Worm (Caenorhabditis elegans) whole organism, L2 larva: ENCODE measurements around the gene T25E12.14.

Experiments
- C34F6.9 ChIP-seq: fragments of 150-350 bp; optimal IDR thresholded peaks from 2 replicates; lab custom pipeline; 2014; ENCODE audit warnings: missing biosample characterization, missing genetic modification characterization
- F13H6.1 ChIP-seq: sonication (generic microtip); optimal IDR thresholded peaks from 2 replicates; lab custom pipeline; 2016; ENCODE audit warnings: missing genetic modification characterization, missing compliant biosample characterization
- R02D3.7 ChIP-seq: fragments of 150-350 bp; optimal IDR thresholded peaks from 2 replicates; lab custom pipeline; 2014; ENCODE audit warnings: missing biosample characterization, missing genetic modification characterization
- ZK546.5 ChIP-seq: sonication (generic microtip); optimal IDR thresholded peaks from 2 replicates; lab custom pipeline; 2017; ENCODE audit warnings: missing biosample characterization, missing genetic modification characterization
- alr-1 ChIP-seq: fragments of 150-350 bp; optimal IDR thresholded peaks from 2 replicates; lab custom pipeline; 2014; ENCODE audit warnings: missing biosample characterization, missing genetic modification characterization
- aly-2 ChIP-seq: fragments of 150-350 bp; optimal IDR thresholded peaks from 2 replicates; lab custom pipeline; 2014; ENCODE audit warnings: missing biosample characterization, missing genetic modification characterization
- blmp-1 ChIP-seq: sonication (generic microtip); optimal IDR thresholded peaks from 2 replicates; lab custom pipeline; 2017; ENCODE audit warnings: missing genetic modification characterization, mild to moderate bottlenecking, missing compliant biosample characterization, antibody characterized with exemption, moderate library complexity; ENCODE audit not compliant: insufficient read depth
- ceh-16 ChIP-seq: fragments of 150-350 bp; optimal IDR thresholded peaks from 2 replicates; lab custom pipeline; 2014; ENCODE audit warnings: missing biosample characterization, missing genetic modification characterization
- ceh-82 ChIP-seq: fragments of 150-350 bp; optimal IDR thresholded peaks from 2 replicates; lab custom pipeline; 2014; ENCODE audit warnings: missing biosample characterization, missing genetic modification characterization
- crh-2 ChIP-seq: sonication (generic microtip); optimal IDR thresholded peaks from 2 replicates; lab custom pipeline; 2017; ENCODE audit warnings: missing biosample characterization, missing genetic modification characterization
- dmd-4 ChIP-seq: sonication (generic microtip); optimal IDR thresholded peaks from 2 replicates; lab custom pipeline; 2017; ENCODE audit warnings: missing biosample characterization, missing genetic modification characterization
- elt-1 ChIP-seq: fragments of 150-350 bp; optimal IDR thresholded peaks from 2 replicates; lab custom pipeline; 2014; ENCODE audit warnings: missing biosample characterization, missing genetic modification characterization
- elt-3 ChIP-seq: sonication (generic microtip); optimal IDR thresholded peaks from 2 replicates; lab custom pipeline; 2017; ENCODE audit warnings: missing biosample characterization, missing genetic modification characterization
- lin-13 ChIP-seq: fragments of 150-350 bp; optimal IDR thresholded peaks from 2 replicates; lab custom pipeline; 2014; ENCODE audit warnings: missing biosample characterization, missing genetic modification reagents, missing genetic modification characterization
- lsy-2 ChIP-seq, 2 experiments: fragments of 150-350 bp in 1 of 2; sonication (generic microtip) in 1 of 2; optimal IDR thresholded peaks; 2 replicates each; lab custom pipeline; 2014 to 2017; ENCODE audit warnings: missing biosample characterization in 2 of 2, missing genetic modification characterization in 2 of 2
- mab-5 ChIP-seq: fragments of 150-350 bp; optimal IDR thresholded peaks from 2 replicates; lab custom pipeline; 2014; ENCODE audit warnings: missing biosample characterization, missing genetic modification characterization
- nhr-10 ChIP-seq: sonication (generic microtip); optimal IDR thresholded peaks from 2 replicates; lab custom pipeline; 2017; ENCODE audit warnings: missing biosample characterization, missing genetic modification characterization
- nhr-11 ChIP-seq: fragments of 150-350 bp; optimal IDR thresholded peaks from 2 replicates; lab custom pipeline; 2014; ENCODE audit warnings: missing biosample characterization, missing genetic modification characterization
- nhr-12 ChIP-seq: fragments of 150-350 bp; optimal IDR thresholded peaks from 2 replicates; lab custom pipeline; 2014; ENCODE audit warnings: missing biosample characterization, missing genetic modification characterization
- nhr-21 ChIP-seq: fragments of 150-350 bp; optimal IDR thresholded peaks from 2 replicates; lab custom pipeline; 2014; ENCODE audit warnings: missing biosample characterization, missing genetic modification characterization
- nhr-23 ChIP-seq: fragments of 150-350 bp; optimal IDR thresholded peaks from 2 replicates; lab custom pipeline; 2014; ENCODE audit warnings: missing biosample characterization, missing genetic modification reagents, missing genetic modification characterization
- nhr-237 ChIP-seq: fragments of 150-350 bp; optimal IDR thresholded peaks from 2 replicates; lab custom pipeline; 2014; ENCODE audit warnings: missing biosample characterization, missing genetic modification characterization
- nhr-25 ChIP-seq: fragments of 150-350 bp; sonication (generic microtip); optimal IDR thresholded peaks from 3 replicates; lab custom pipeline; 2014; ENCODE audit warnings: missing biosample characterization, missing genetic modification characterization
- nhr-6 ChIP-seq: fragments of 150-350 bp; optimal IDR thresholded peaks from 2 replicates; lab custom pipeline; 2014; ENCODE audit warnings: missing biosample characterization, missing genetic modification characterization
- peb-1 ChIP-seq: fragments of 150-350 bp; optimal IDR thresholded peaks from 2 replicates; lab custom pipeline; 2014; ENCODE audit warnings: missing biosample characterization, missing genetic modification characterization
- skn-1 ChIP-seq: sonication (generic microtip); optimal IDR thresholded peaks from 2 replicates; lab custom pipeline; 2017; ENCODE audit warnings: missing biosample characterization, missing genetic modification characterization
- sma-3 ChIP-seq: sonication (generic microtip); optimal IDR thresholded peaks from 2 replicates; lab custom pipeline; 2016; ENCODE audit warnings: missing genetic modification reagents, missing genetic modification characterization, missing compliant biosample characterization
- snpc-4 ChIP-seq: fragments of 150-350 bp; optimal IDR thresholded peaks from 2 replicates; lab custom pipeline; 2014; ENCODE audit warnings: missing biosample characterization, missing genetic modification characterization
- unc-39 ChIP-seq: fragments of 150-350 bp; optimal IDR thresholded peaks from 2 replicates; lab custom pipeline; 2014; ENCODE audit warnings: missing biosample characterization, missing genetic modification characterization
- unc-55 ChIP-seq: fragments of 150-350 bp; sonication (generic microtip); optimal IDR thresholded peaks from 3 replicates; lab custom pipeline; 2014; ENCODE audit warnings: missing biosample characterization, missing genetic modification reagents, missing genetic modification characterization
- unc-62 ChIP-seq: fragments of 150-350 bp; optimal IDR thresholded peaks from 2 replicates; lab custom pipeline; 2014; ENCODE audit warnings: missing biosample characterization, missing genetic modification reagents, missing genetic modification characterization
- ztf-1 ChIP-seq: fragments of 200-800 bp; sonication (Bioruptor generic); conservative IDR thresholded peaks from 2 replicates; pipeline ENCODE4 v1.3.6; 2022; ENCODE audit warnings: missing genetic modification characterization, missing compliant biosample characterization
- ztf-11 ChIP-seq: sonication (generic microtip); optimal IDR thresholded peaks from 2 replicates; lab custom pipeline; 2017; ENCODE audit warnings: missing biosample characterization, missing genetic modification characterization

Gene T25E12.14

ce11 chrV:16733681-16734080 is 6.7 kb downstream of the T25E12.14 start, which contains the start of gene T25E12.16:
T25E12.16 (minus strand) TSS chrV:16733781.
- no peak for TF ChIP-seq ZK546.5 (tag; lab: Kevin White, UChicago)
- TF ChIP-seq ceh-16 (tag; lab: Kevin White, UChicago) = no peak
- TF ChIP-seq R02D3.7 (tag; lab: Kevin White, UChicago) = no peak
- no peak for TF ChIP-seq sma-3 (GFP tag; lab: Kevin White, UChicago)
- TF ChIP-seq aly-2 = no peak
- no peak for TF ChIP-seq ztf-11 (tag; lab: Kevin White, UChicago)
- no peak for TF ChIP-seq lin-13 (GFP tag; lab: Kevin White, UChicago)

ce11 chrV:16735518-16735917 is 8.5 kb downstream of the T25E12.14 start, which contains the start of the genes clec-38 and clec-34:
clec-38 (minus strand) TSS chrV:16735618.
clec-34 (plus strand) TSS chrV:16735765.
- no peak for TF ChIP-seq C34F6.9 (tag; lab: Kevin White, UChicago)
- no peak for TF ChIP-seq lsy-2 (tag; optimal IDR thresholded peaks at IDR 0.05; lab: Kevin White, UChicago)
- TF ChIP-seq unc-39 (tag; lab: Kevin White, UChicago) = no peak
- TF ChIP-seq skn-1 (tag; lab: Kevin White, UChicago) = no peak

ce11 chrV:16739100-16739499 is 12.1 kb downstream of the T25E12.14 start, which contains the start of the genes clec-29 and clec-39:
clec-29 (minus strand) TSS chrV:16739200.
clec-39 (plus strand) TSS chrV:16739268.
- no peak for TF ChIP-seq unc-55 (GFP tag; lab: Kevin White, UChicago)
- no peak for TF ChIP-seq dmd-4 (tag; lab: Kevin White, UChicago)
- no peak for TF ChIP-seq lin-13 (GFP tag; lab: Kevin White, UChicago)
- TF ChIP-seq lsy-2 (tag; optimal IDR thresholded peaks at IDR 0.05; lab: Kevin White, UChicago) = no peak
- TF ChIP-seq nhr-12 (tag; lab: Kevin White, UChicago) = no peak
- TF ChIP-seq mab-5 (tag; lab: Kevin White, UChicago) = no peak
- TF ChIP-seq skn-1 (tag; lab: Kevin White, UChicago) = no peak
- TF ChIP-seq snpc-4 (tag; lab: Kevin White, UChicago) = no peak
- TF ChIP-seq nhr-21 (tag; lab: Kevin White, UChicago) = no peak
- no peak for TF ChIP-seq nhr-10 (tag; lab: Kevin White, UChicago)
- TF ChIP-seq ztf-11 (tag; lab: Kevin White, UChicago) = no peak
- TF ChIP-seq ztf-1 (GFP tag; lab: Robert Waterston, UW) = no peak
- no peak for TF ChIP-seq R02D3.7 (tag; lab: Kevin White, UChicago)
- no peak for TF ChIP-seq unc-62
- no peak for TF ChIP-seq crh-2
- TF ChIP-seq ZK546.5 (tag; lab: Kevin White, UChicago) = no peak

ce11 chrV:16742123-16742522 is 15.1 kb downstream of the T25E12.14 start, which contains the start of gene T25E12.6:
T25E12.6 (plus strand) TSS chrV:16742423.
- TF ChIP-seq skn-1 (tag; lab: Kevin White, UChicago) (no peak), R02D3.7 (tag; lab: Kevin White, UChicago) (no peak), blmp-1 (tag; lab: Kevin White, UChicago) (no peak), nhr-11 (tag; lab: Kevin White, UChicago) (no peak), F13H6.1 (tag; lab: Kevin White, UChicago) (no peak), ztf-11 (tag; lab: Kevin White, UChicago) (no peak), nhr-25 (tag; lab: Kevin White, UChicago) (no peak), alr-1 (tag; lab: Kevin White, UChicago) (no peak), ceh-82 (tag; lab: Kevin White, UChicago) (no peak)

ce11 chrV:16744783-16745182 is 17.8 kb downstream of the T25E12.14 start:
- TF ChIP-seq ceh-16 (tag; lab: Kevin White, UChicago) (no peak), nhr-12 (tag; lab: Kevin White, UChicago) (no peak), elt-3 (no peak), ztf-1 (GFP tag; lab: Robert Waterston, UW) (no peak), blmp-1 (tag; lab: Kevin White, UChicago) (no peak), elt-1 (tag; lab: Kevin White, UChicago) (no peak), dmd-4 (tag; lab: Kevin White, UChicago) (no peak), unc-62 (no peak), nhr-23 (no peak), nhr-10 (tag; lab: Kevin White, UChicago) (no peak), nhr-6 (tag; lab: Kevin White, UChicago) (no peak), peb-1 (tag; lab: Kevin White, UChicago) (no peak), nhr-237 (tag; lab: Kevin White, UChicago) (no peak)
